Fruit fly (Drosophila melanogaster): ENCODE measurements around the gene CG31957.

dm6 chr2L:3827406-3828133 lies 44.7 kb downstream of the CG31957 start:
- no peak for TF ChIP-seq Snoo (tag; optimal IDR thresholded peaks at IDR 0.05)
- no peak for TF ChIP-seq Ets98B (GFP tag; IDR thresholded peaks at IDR 0.05)
- no peak for TF ChIP-seq CG8159 (tag; optimal IDR thresholded peaks at IDR 0.05)
- TF ChIP-seq CG10348 (GFP tag; IDR thresholded peaks at IDR 0.05), result no peak
- TF ChIP-seq CG32121 (GFP tag; IDR thresholded peaks at IDR 0.05), result no peak

All from whole organism, pupa.